Worm (Caenorhabditis elegans): ENCODE results near the gene msp-57.

ce11 chrIV:5031346-5031745 lies 31.0 kb upstream of the msp-57 start:
- no peak for TF ChIP-seq F13C5.2 (tag; optimal IDR thresholded peaks at IDR 0.05)
- no peak for TF ChIP-seq ets-7 (tag; optimal IDR thresholded peaks at IDR 0.05)
- TF ChIP-seq ama-1 (optimal IDR thresholded peaks at IDR 0.05) = no peak
- no peak for TF ChIP-seq pes-1 (GFP tag; IDR thresholded peaks at IDR 0.05)
- no peak for TF ChIP-seq ceh-36 (tag; optimal IDR thresholded peaks at IDR 0.05)
- TF ChIP-seq sea-1 (GFP tag; conservative IDR thresholded peaks at IDR 0.05) = no peak
- TF ChIP-seq ceh-13 (GFP tag; optimal IDR thresholded peaks at IDR 0.05) = no peak
